Fruit fly (Drosophila melanogaster): ENCODE measurements around the gene CG14866.

DNA sequence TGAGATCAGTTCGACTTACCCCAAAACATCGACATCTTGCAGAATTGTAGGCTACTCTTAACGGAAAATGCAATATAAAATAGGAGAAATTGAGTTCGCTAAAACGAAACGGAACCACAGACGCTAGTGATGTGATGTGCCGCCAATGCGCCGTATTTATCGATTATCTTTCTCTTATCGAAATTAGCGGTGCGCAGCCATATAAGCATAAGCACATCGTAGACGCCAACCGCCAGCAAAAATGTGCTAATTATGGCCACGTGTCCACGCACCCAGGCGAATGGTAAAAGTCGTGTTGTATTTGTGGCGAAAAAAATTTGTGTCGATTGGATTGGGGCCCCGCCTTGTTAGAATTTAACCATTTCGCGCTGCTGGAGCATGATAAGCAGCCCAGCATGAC lies 16.7 kb downstream of the CG14866 start, which contains the start of the genes Fkbp39 and Cyfip:
- TF ChIP-seq EcR (GFP tag; optimal IDR thresholded peaks at IDR 0.05) (no peak), psq (optimal IDR thresholded peaks at IDR 0.05) (no peak), usp (GFP tag; optimal IDR thresholded peaks at IDR 0.05) (no peak), Dll (optimal IDR thresholded peaks at IDR 0.05) (no peak)

Data from whole organism.